Worm (Caenorhabditis elegans) whole organism, young adult: ENCODE data around the gene srsx-31.

Experiments
- efl-1 ChIP-seq: fragments of 150-350 bp; optimal IDR thresholded peaks from 2 replicates; lab custom pipeline; 2014; ENCODE audit warnings: missing biosample characterization, missing genetic modification reagents, missing genetic modification characterization
- lin-26 ChIP-seq: fragments of 200-800 bp; sonication (Bioruptor generic); IDR thresholded peaks from 2 replicates; pipeline ENCODE4 v1.3.6; 2022; ENCODE audit warnings: missing genetic modification reagents, missing genetic modification characterization, missing compliant biosample characterization

ce11 chrV:11304200-11304599, 49.3 kb upstream of the srsx-31 start:
- TF ChIP-seq efl-1 (GFP tag; lab: Kevin White, UChicago) (no peak), lin-26 (GFP tag; lab: Robert Waterston, UW) (no peak)
